Fruit fly (Drosophila melanogaster) whole organism, embryonic: ENCODE data around the gene CG31468.

Experiments
- ATbp ChIP-seq: fragments of 200-800 bp; sonication (Bioruptor generic); optimal IDR thresholded peaks from 2 replicates; lab custom pipeline; 2017; ENCODE audit warnings: missing biosample characterization, mild to moderate bottlenecking, missing genetic modification characterization, missing genetic modification reagents
- Blimp-1 ChIP-seq: fragments of 200-800 bp; sonication (Bioruptor generic); optimal IDR thresholded peaks from 3 replicates; lab custom pipeline; 2018; ENCODE audit warnings: missing biosample characterization, missing genetic modification characterization, mild to moderate bottlenecking, moderate library complexity, missing genetic modification reagents
- CG10431 ChIP-seq: fragments of 200-800 bp; sonication (Bioruptor generic); optimal IDR thresholded peaks from 3 replicates; lab custom pipeline; 2018; ENCODE audit warnings: missing biosample characterization, mild to moderate bottlenecking, missing genetic modification characterization
- CG11723 ChIP-seq: fragments of 200-800 bp; sonication (Bioruptor generic); optimal IDR thresholded peaks from 2 replicates; lab custom pipeline; 2017; ENCODE audit warnings: missing biosample characterization, mild to moderate bottlenecking, missing genetic modification characterization
- CG12155 ChIP-seq: fragments of 200-800 bp; sonication (Bioruptor generic); optimal IDR thresholded peaks from 3 replicates; lab custom pipeline; 2016; ENCODE audit warnings: missing biosample characterization, missing genetic modification characterization
- CG12299 ChIP-seq: fragments of 200-800 bp; sonication (Bioruptor generic); optimal IDR thresholded peaks from 2 replicates; lab custom pipeline; 2018; ENCODE audit warnings: missing biosample characterization, mild to moderate bottlenecking, missing genetic modification characterization
- CG12391 ChIP-seq: fragments of 200-800 bp; sonication (Bioruptor generic); optimal IDR thresholded peaks from 3 replicates; lab custom pipeline; 2018; ENCODE audit warnings: missing biosample characterization, mild to moderate bottlenecking, missing genetic modification characterization, moderate library complexity
- CG13123 ChIP-seq: fragments of 200-800 bp; sonication (Bioruptor generic); optimal IDR thresholded peaks from 2 replicates; lab custom pipeline; 2016; ENCODE audit warnings: missing biosample characterization, missing genetic modification characterization
- CG13287 ChIP-seq: fragments of 200-800 bp; sonication (Bioruptor generic); IDR thresholded peaks from 2 replicates; pipeline ENCODE4 v1.3.6; 2022; ENCODE audit warnings: missing biosample characterization, missing genetic modification characterization; ENCODE audit not compliant: partially characterized antibody
- CG13624 ChIP-seq: fragments of 200-800 bp; sonication (Bioruptor generic); optimal IDR thresholded peaks from 2 replicates; lab custom pipeline; 2016; ENCODE audit warnings: missing biosample characterization, missing genetic modification characterization
- CG13775 ChIP-seq: fragments of 200-800 bp; sonication (Bioruptor generic); optimal IDR thresholded peaks from 3 replicates; lab custom pipeline; 2017; ENCODE audit warnings: missing biosample characterization, mild to moderate bottlenecking, missing genetic modification characterization
- CG14050 ChIP-seq: fragments of 200-800 bp; sonication (Bioruptor generic); IDR thresholded peaks from 3 replicates; pipeline ENCODE4 v1.3.6; 2022; ENCODE audit warnings: missing biosample characterization, missing genetic modification characterization
- CG14860 ChIP-seq: fragments of 200-800 bp; sonication (Bioruptor generic); IDR thresholded peaks from 3 replicates; pipeline ENCODE4 v1.3.6; 2022; ENCODE audit warnings: missing biosample characterization, missing genetic modification characterization; ENCODE audit not compliant: partially characterized antibody
- CG15514 ChIP-seq: fragments of 200-800 bp; sonication (Bioruptor generic); optimal IDR thresholded peaks from 3 replicates; lab custom pipeline; 2017; ENCODE audit warnings: missing biosample characterization, missing genetic modification characterization, mild to moderate bottlenecking, moderate library complexity, missing genetic modification reagents
- CG17612 ChIP-seq: fragments of 200-800 bp; sonication (Bioruptor generic); IDR thresholded peaks from 2 replicates; pipeline ENCODE4 v1.3.6; 2022; ENCODE audit warnings: missing biosample characterization, missing genetic modification characterization
- CG2199 ChIP-seq: fragments of 200-800 bp; sonication (Bioruptor generic); IDR thresholded peaks from 3 replicates; pipeline ENCODE4 v1.3.6; 2022; ENCODE audit warnings: missing biosample characterization, missing genetic modification characterization
- CG31388 ChIP-seq: fragments of 200-800 bp; sonication (Bioruptor generic); optimal IDR thresholded peaks from 2 replicates; lab custom pipeline; 2016; ENCODE audit warnings: missing biosample characterization, missing genetic modification characterization
- CG3407 ChIP-seq: fragments of 200-800 bp; sonication (Bioruptor generic); optimal IDR thresholded peaks from 2 replicates; lab custom pipeline; 2018; ENCODE audit warnings: missing biosample characterization, mild to moderate bottlenecking, missing genetic modification characterization
- CG34422 ChIP-seq: fragments of 200-800 bp; sonication (Bioruptor generic); IDR thresholded peaks from 3 replicates; pipeline ENCODE4 v1.3.6; 2022; ENCODE audit warnings: missing biosample characterization, missing genetic modification characterization
- CG43689 ChIP-seq: fragments of 200-800 bp; sonication (Bioruptor generic); IDR thresholded peaks from 2 replicates; pipeline ENCODE4 v1.3.6; 2022; ENCODE audit warnings: missing biosample characterization, missing genetic modification characterization
- CG4617 ChIP-seq: fragments of 200-800 bp; sonication (Bioruptor generic); optimal IDR thresholded peaks from 3 replicates; lab custom pipeline; 2016; ENCODE audit warnings: missing biosample characterization, missing genetic modification characterization, borderline replicate concordance
- CG6765 ChIP-seq: fragments of 200-800 bp; sonication (Bioruptor generic); optimal IDR thresholded peaks from 3 replicates; lab custom pipeline; 2017; ENCODE audit warnings: missing biosample characterization, mild to moderate bottlenecking, missing genetic modification characterization
- CG8089 ChIP-seq: fragments of 200-800 bp; sonication (Bioruptor generic); optimal IDR thresholded peaks from 3 replicates; lab custom pipeline; 2016; ENCODE audit warnings: missing biosample characterization, missing genetic modification characterization
- CG8281 ChIP-seq: fragments of 200-800 bp; sonication (Bioruptor generic); optimal IDR thresholded peaks from 2 replicates; lab custom pipeline; 2018; ENCODE audit warnings: missing biosample characterization, mild to moderate bottlenecking, missing genetic modification characterization, moderate library complexity
- CG9215 ChIP-seq: fragments of 200-800 bp; sonication (Bioruptor generic); IDR thresholded peaks from 2 replicates; pipeline ENCODE4 v1.3.6; 2022; ENCODE audit warnings: missing biosample characterization, missing genetic modification characterization
- Dref ChIP-seq: fragments of 200-800 bp; sonication (Bioruptor generic); IDR thresholded peaks from 2 replicates; pipeline ENCODE4 v1.3.6; 2022; ENCODE audit warnings: missing biosample characterization, missing genetic modification characterization
- HLH54F ChIP-seq: fragments of 200-800 bp; sonication (Bioruptor generic); optimal IDR thresholded peaks from 3 replicates; lab custom pipeline; 2016; ENCODE audit warnings: missing biosample characterization, missing genetic modification characterization
- Hey ChIP-seq: fragments of 200-800 bp; sonication (Bioruptor generic); optimal IDR thresholded peaks from 3 replicates; lab custom pipeline; 2018; ENCODE audit warnings: missing biosample characterization, mild to moderate bottlenecking, missing genetic modification characterization
- NC2β ChIP-seq: fragments of 200-800 bp; sonication (Bioruptor generic); optimal IDR thresholded peaks from 2 replicates; lab custom pipeline; 2016; ENCODE audit warnings: missing biosample characterization, missing genetic modification characterization
- PHDP ChIP-seq: fragments of 200-800 bp; sonication (Bioruptor generic); optimal IDR thresholded peaks from 3 replicates; lab custom pipeline; 2018; ENCODE audit warnings: missing biosample characterization, mild to moderate bottlenecking, missing genetic modification characterization, moderate library complexity
- Trl ChIP-seq, 3 experiments: fragments of >200 bp in 2 of 3; fragments of 200-800 bp in 1 of 3; sonication (Bioruptor generic) in 1 of 3; optimal IDR thresholded peaks; 2 replicates in 1 of 3; 3 replicates in 2 of 3; lab custom pipeline; 2016 to 2017; ENCODE audit warnings: missing biosample characterization in 1 of 3, missing genetic modification characterization in 1 of 3
- amos ChIP-seq: fragments of 200-800 bp; sonication (Bioruptor generic); IDR thresholded peaks from 2 replicates; pipeline ENCODE4 v1.3.6; 2022; ENCODE audit warnings: missing biosample characterization, missing genetic modification characterization; ENCODE audit not compliant: partially characterized antibody
- ash1 ChIP-seq: fragments of 200-800 bp; sonication (Bioruptor generic); optimal IDR thresholded peaks from 2 replicates; lab custom pipeline; 2018; ENCODE audit warnings: missing biosample characterization, mild to moderate bottlenecking, missing genetic modification characterization
- az2 ChIP-seq: fragments of 200-800 bp; sonication (Bioruptor generic); optimal IDR thresholded peaks from 3 replicates; lab custom pipeline; 2016; ENCODE audit warnings: missing biosample characterization, missing genetic modification characterization
- dan ChIP-seq: fragments of 200-800 bp; sonication (Bioruptor generic); IDR thresholded peaks from 2 replicates; pipeline ENCODE4 v1.3.6; 2022; ENCODE audit warnings: missing biosample characterization, missing genetic modification characterization
- dm ChIP-seq: fragments of 200-800 bp; sonication (Bioruptor generic); optimal IDR thresholded peaks from 3 replicates; lab custom pipeline; 2016; ENCODE audit warnings: missing biosample characterization, missing genetic modification characterization
- en ChIP-seq: fragments of 200-800 bp; sonication (Bioruptor generic); optimal IDR thresholded peaks from 2 replicates; lab custom pipeline; 2016; ENCODE audit warnings: missing biosample characterization, missing genetic modification characterization
- gsb-n ChIP-seq: fragments of 200-800 bp; sonication (Bioruptor generic); optimal IDR thresholded peaks from 3 replicates; lab custom pipeline; 2018; ENCODE audit warnings: missing biosample characterization, mild to moderate bottlenecking, missing genetic modification characterization
- hkb ChIP-seq, 2 experiments: fragments of 200-800 bp in 1 of 2; fragments of >200 bp in 1 of 2; sonication (Bioruptor generic) in 1 of 2; IDR thresholded peaks in 1 of 2; optimal IDR thresholded peaks in 1 of 2; 2 replicates each; pipeline versions ENCODE4 v1.3.6 to Lab custom; 2017 to 2022; ENCODE audit warnings: missing biosample characterization in 1 of 2, missing genetic modification characterization in 1 of 2
- hth ChIP-seq: fragments of >200 bp; optimal IDR thresholded peaks from 2 replicates; lab custom pipeline; 2017; ENCODE audit warnings: inconsistent platforms
- jumu ChIP-seq: fragments of 200-800 bp; sonication (Bioruptor generic); optimal IDR thresholded peaks from 3 replicates; lab custom pipeline; 2016; ENCODE audit warnings: missing biosample characterization, missing genetic modification characterization
- kni ChIP-seq: fragments of 200-800 bp; sonication (Bioruptor generic); optimal IDR thresholded peaks from 3 replicates; lab custom pipeline; 2017; ENCODE audit warnings: mild to moderate bottlenecking, missing biosample characterization, missing genetic modification reagents, missing genetic modification characterization
- pho ChIP-seq: fragments of 200-800 bp; sonication (Bioruptor generic); optimal IDR thresholded peaks from 2 replicates; lab custom pipeline; 2016; ENCODE audit warnings: missing biosample characterization, missing genetic modification characterization
- ranshi ChIP-seq: fragments of 200-800 bp; sonication (Bioruptor generic); IDR thresholded peaks from 2 replicates; pipeline ENCODE4 v1.3.6; 2022; ENCODE audit warnings: missing biosample characterization, missing genetic modification characterization
- row ChIP-seq: fragments of 200-800 bp; sonication (Bioruptor generic); IDR thresholded peaks from 3 replicates; pipeline ENCODE4 v1.3.6; 2022; ENCODE audit warnings: missing biosample characterization, missing genetic modification characterization
- scrt ChIP-seq: fragments of 200-800 bp; sonication (Bioruptor generic); optimal IDR thresholded peaks from 2 replicates; lab custom pipeline; 2018; ENCODE audit warnings: missing biosample characterization, mild to moderate bottlenecking, missing genetic modification characterization, moderate library complexity
- stwl ChIP-seq: fragments of 200-800 bp; sonication (Bioruptor generic); optimal IDR thresholded peaks from 3 replicates; lab custom pipeline; 2018; ENCODE audit warnings: missing biosample characterization, mild to moderate bottlenecking, missing genetic modification characterization, moderate library complexity
- tin ChIP-seq: fragments of 200-800 bp; sonication (Bioruptor generic); optimal IDR thresholded peaks from 3 replicates; lab custom pipeline; 2016; ENCODE audit warnings: missing biosample characterization, missing genetic modification characterization
- zf30C ChIP-seq: fragments of 200-800 bp; sonication (Bioruptor generic); optimal IDR thresholded peaks from 3 replicates; lab custom pipeline; 2018; ENCODE audit warnings: missing biosample characterization, mild to moderate bottlenecking, missing genetic modification characterization

Gene CG31468

dm6 chr3R:23709508-23710208 lies 9.5 kb upstream of the CG31468 start, which contains the start of gene CG10301 (continued):
- TF ChIP-seq CG12299 (tag; lab: Kevin White, UChicago) (no peak), CG17612 (no peak), CG13287 (GFP tag; lab: Robert Waterston, UW) (no peak), gsb-n (tag; lab: Kevin White, UChicago) (peak; percentile 48), kni (GFP tag; lab: Kevin White, UChicago) (no peak), dm (GFP tag; lab: Kevin White, UChicago) (no peak), CG14860 (GFP tag; lab: Robert Waterston, UW) (no peak), CG12155 (GFP tag; lab: Kevin White, UChicago) (no peak), PHDP (tag; lab: Kevin White, UChicago) (peak; percentile 37), CG31388 (GFP tag; lab: Kevin White, UChicago) (no peak), CG34422 (GFP tag; lab: Robert Waterston, UW) (no peak), CG8089 (GFP tag; lab: Kevin White, UChicago) (peak; percentile 41), stwl (tag; lab: Kevin White, UChicago) (peak; percentile 21), CG13123 (GFP tag; lab: Kevin White, UChicago) (no peak), amos (GFP tag; lab: Robert Waterston, UW) (no peak), en (GFP tag; lab: Kevin White, UChicago) (no peak), CG8281 (tag; lab: Kevin White, UChicago) (no peak), hkb (optimal IDR thresholded peaks at IDR 0.05; lab: Kevin White, UChicago) (no peak), hkb (GFP tag; IDR thresholded peaks at IDR 0.05; lab: Robert Waterston, UW) (peak; percentile 55; the same call in 1 of the 2 replicates), CG3407 (GFP tag; lab: Kevin White, UChicago) (peak; percentile 42), Trl (optimal IDR thresholded peaks at IDR 0.05; lab: Kevin White, UChicago) (no peak), Trl (GFP tag; optimal IDR thresholded peaks at IDR 0.05; lab: Kevin White, UChicago) (peak; percentile 12), CG43689 (no peak), ash1 (GFP tag; lab: Kevin White, UChicago) (no peak), pho (GFP tag; lab: Kevin White, UChicago) (no peak), CG13624 (GFP tag; lab: Kevin White, UChicago) (no peak), CG15514 (no peak), Blimp-1 (GFP tag; lab: Kevin White, UChicago) (peak; percentile 67), CG2199 (no peak), dan (GFP tag; lab: Robert Waterston, UW) (0 out of 2 replicates have a peak, but pooled peaks have one; percentile 41), scrt (GFP tag; lab: Kevin White, UChicago) (no peak), Hey (tag; lab: Kevin White, UChicago) (no peak), CG10431 (GFP tag; lab: Kevin White, UChicago) (no peak), CG13775 (GFP tag; lab: Kevin White, UChicago) (peak; percentile 62), HLH54F (GFP tag; lab: Kevin White, UChicago) (no peak), CG4617 (GFP tag; lab: Kevin White, UChicago) (peak; percentile 16), ranshi (GFP tag; lab: Robert Waterston, UW) (peak; percentile 68), CG14050 (GFP tag; lab: Robert Waterston, UW) (no peak), Dref (GFP tag; lab: Robert Waterston, UW) (no peak), row (peak; percentile 71), CG11723 (GFP tag; lab: Kevin White, UChicago) (peak; percentile 1), zf30C (GFP tag; lab: Kevin White, UChicago) (peak; percentile 81), CG9215 (GFP tag; lab: Robert Waterston, UW) (no peak), az2 (GFP tag; lab: Kevin White, UChicago) (peak; percentile 64), hth (no peak), CG12391 (tag; lab: Kevin White, UChicago) (peak; percentile 72), NC2β (peak; percentile 54), ATbp (GFP tag; lab: Kevin White, UChicago) (peak; percentile 56), jumu (no peak), tin (GFP tag; lab: Kevin White, UChicago) (peak; percentile 66), CG6765 (GFP tag; lab: Kevin White, UChicago) (no peak)
